Fruit fly (Drosophila melanogaster) whole organism, embryonic: ENCODE data around the gene CG44004.
A peak's percentile ranks its signal among the peaks of the same experiment; 100 is the strongest.

Experiments used
- Atf6 ChIP-seq: fragments of 200-800 bp; sonication (Bioruptor generic); IDR thresholded peaks from 2 replicates; pipeline ENCODE4 v1.3.6; 2022; ENCODE audit warnings: missing biosample characterization, missing genetic modification characterization
- CG11723 ChIP-seq: fragments of 200-800 bp; sonication (Bioruptor generic); optimal IDR thresholded peaks from 2 replicates; lab custom pipeline; 2017; ENCODE audit warnings: missing biosample characterization, mild to moderate bottlenecking, missing genetic modification characterization
- CG1529 ChIP-seq: fragments of 200-800 bp; sonication (Bioruptor generic); optimal IDR thresholded peaks from 3 replicates; lab custom pipeline; 2018; ENCODE audit warnings: missing biosample characterization, missing genetic modification characterization
- CG4360 ChIP-seq: fragments of 200-800 bp; sonication (Bioruptor generic); IDR thresholded peaks from 2 replicates; pipeline ENCODE4 v1.3.6; 2022; ENCODE audit warnings: missing biosample characterization, missing genetic modification characterization
- CG4424 ChIP-seq: fragments of 200-800 bp; sonication (Bioruptor generic); optimal IDR thresholded peaks from 3 replicates; lab custom pipeline; 2016; ENCODE audit warnings: missing biosample characterization, missing genetic modification characterization
- E2f1 ChIP-seq: fragments of 200-800 bp; sonication (Bioruptor generic); IDR thresholded peaks from 2 replicates; pipeline ENCODE4 v1.3.6; 2022; ENCODE audit warnings: missing biosample characterization, missing genetic modification characterization
- disco-r ChIP-seq: fragments of 200-800 bp; sonication (Bioruptor generic); optimal IDR thresholded peaks from 2 replicates; lab custom pipeline; 2016; ENCODE audit warnings: missing biosample characterization, missing genetic modification characterization
- mirr ChIP-seq: fragments of 200-800 bp; sonication (Bioruptor generic); optimal IDR thresholded peaks from 3 replicates; lab custom pipeline; 2018; ENCODE audit warnings: missing biosample characterization, mild to moderate bottlenecking, missing genetic modification characterization
- nerfin-2 ChIP-seq: fragments of 200-800 bp; sonication (Bioruptor generic); IDR thresholded peaks from 2 replicates; pipeline ENCODE4 v1.3.6; 2022; ENCODE audit warnings: missing biosample characterization, missing genetic modification characterization; ENCODE audit not compliant: partially characterized antibody
- sna ChIP-seq: fragments of 200-800 bp; sonication (Bioruptor generic); IDR thresholded peaks from 2 replicates; pipeline ENCODE4 v1.3.6; 2022; ENCODE audit warnings: missing biosample characterization, missing genetic modification characterization; ENCODE audit not compliant: partially characterized antibody
- sqz ChIP-seq: fragments of 200-800 bp; sonication (Bioruptor generic); optimal IDR thresholded peaks from 3 replicates; lab custom pipeline; 2018; ENCODE audit warnings: missing biosample characterization, mild to moderate bottlenecking, missing genetic modification characterization
- sr ChIP-seq: fragments of 200-800 bp; sonication (Bioruptor generic); IDR thresholded peaks from 3 replicates; pipeline ENCODE4 v1.3.6; 2022; ENCODE audit warnings: missing biosample characterization, missing genetic modification characterization

DNA sequence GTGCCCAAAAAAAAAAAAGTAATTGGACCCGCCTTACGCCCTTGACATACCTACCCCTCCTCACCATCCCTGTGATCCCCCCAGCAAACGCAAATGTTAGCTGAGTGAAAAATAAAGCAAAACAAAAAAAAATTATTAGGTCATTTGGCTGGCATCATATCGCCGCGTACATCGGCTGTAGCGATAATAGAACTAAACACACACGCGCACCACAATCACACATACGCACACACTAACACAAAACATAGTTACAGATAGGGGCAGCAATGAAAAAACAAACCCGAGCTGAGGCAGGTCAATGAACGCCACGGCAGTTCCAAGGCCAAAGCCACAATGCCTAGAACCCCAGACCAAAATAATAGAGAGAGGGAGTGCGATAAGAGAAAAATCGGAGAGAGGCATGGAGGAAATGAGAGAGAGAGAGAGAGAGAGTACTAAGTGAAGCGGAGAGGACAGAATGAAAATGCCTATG is 51.1 kb downstream of the CG44004 start:
- TF ChIP-seq mirr (GFP tag; lab: Kevin White, UChicago) (peak; percentile 94), E2f1 (GFP tag; lab: Robert Waterston, UW) (no peak), sqz (GFP tag; lab: Kevin White, UChicago) (peak; percentile 90), CG4424 (GFP tag; lab: Kevin White, UChicago) (no peak), Atf6 (GFP tag; lab: Robert Waterston, UW) (0 out of 2 replicates have a peak, but pooled peaks have one; percentile 27), CG4360 (GFP tag; lab: Robert Waterston, UW) (no peak), sna (GFP tag; lab: Robert Waterston, UW) (no peak), disco-r (no peak), CG1529 (GFP tag; lab: Kevin White, UChicago) (no peak), CG11723 (GFP tag; lab: Kevin White, UChicago) (no peak), nerfin-2 (GFP tag; lab: Robert Waterston, UW) (no peak), sr (GFP tag; lab: Robert Waterston, UW) (no peak)
